Worm (Caenorhabditis elegans) whole organism, L2 larva: ENCODE results near the gene sri-39.

Source experiments
- alr-1 ChIP-seq: fragments of 150-350 bp; optimal IDR thresholded peaks from 2 replicates; lab custom pipeline; 2014; ENCODE audit warnings: missing biosample characterization, missing genetic modification characterization
- aly-2 ChIP-seq: fragments of 150-350 bp; optimal IDR thresholded peaks from 2 replicates; lab custom pipeline; 2014; ENCODE audit warnings: missing biosample characterization, missing genetic modification characterization
- fos-1 ChIP-seq: fragments of 150-350 bp; optimal IDR thresholded peaks from 2 replicates; lab custom pipeline; 2014; ENCODE audit warnings: missing biosample characterization, missing genetic modification characterization
- mdl-1 ChIP-seq, 2 experiments: fragments of 150-350 bp in 1 of 2; sonication (generic microtip) in 1 of 2; optimal IDR thresholded peaks; 2 replicates each; lab custom pipeline; 2017; ENCODE audit warnings: missing biosample characterization in 2 of 2, missing genetic modification characterization in 2 of 2
- nhr-11 ChIP-seq: fragments of 150-350 bp; optimal IDR thresholded peaks from 2 replicates; lab custom pipeline; 2014; ENCODE audit warnings: missing biosample characterization, missing genetic modification characterization
- nhr-21 ChIP-seq: fragments of 150-350 bp; optimal IDR thresholded peaks from 2 replicates; lab custom pipeline; 2014; ENCODE audit warnings: missing biosample characterization, missing genetic modification characterization
- unc-62 ChIP-seq: fragments of 150-350 bp; optimal IDR thresholded peaks from 2 replicates; lab custom pipeline; 2014; ENCODE audit warnings: missing biosample characterization, missing genetic modification reagents, missing genetic modification characterization
- zag-1 ChIP-seq: fragments of 150-350 bp; optimal IDR thresholded peaks from 2 replicates; lab custom pipeline; 2014; ENCODE audit warnings: missing biosample characterization, missing genetic modification characterization
- ztf-11 ChIP-seq: sonication (generic microtip); optimal IDR thresholded peaks from 2 replicates; lab custom pipeline; 2017; ENCODE audit warnings: missing biosample characterization, missing genetic modification characterization
- ztf-4 ChIP-seq: fragments of 150-350 bp; optimal IDR thresholded peaks from 2 replicates; lab custom pipeline; 2014; ENCODE audit warnings: missing biosample characterization, missing genetic modification characterization

- TF ChIP-seq nhr-11 (no peak), ztf-11 (tag; lab: Kevin White, UChicago) (no peak), unc-62 (no peak), alr-1 (no peak), zag-1 (tag; lab: Kevin White, UChicago) (no peak), mdl-1 (tag; optimal IDR thresholded peaks at IDR 0.05; lab: Kevin White, UChicago) (no peak), fos-1 (tag; lab: Kevin White, UChicago) (no peak), aly-2 (tag; lab: Kevin White, UChicago) (no peak), nhr-21 (tag; lab: Kevin White, UChicago) (no peak), ztf-4 (no peak)
These were observed 18.0 kb downstream of the sri-39 start, which contains the start of gene sri-77 for ce11 chrII:2605319-2605718.
